Fruit fly (Drosophila melanogaster): ENCODE data around the gene ush.

ush gene

dm6 chr2L:435311-435806 lies 40.7 kb upstream of the ush start (continued):
- no peak for TF ChIP-seq aop (GFP tag; IDR thresholded peaks at IDR 0.05)
- no peak for TF ChIP-seq hkb (optimal IDR thresholded peaks at IDR 0.05)
- peak; percentile 33; the same call in 1 of the 2 replicates for TF ChIP-seq hkb (GFP tag; IDR thresholded peaks at IDR 0.05)
- TF ChIP-seq CG42726 (GFP tag; IDR thresholded peaks at IDR 0.05; ENCODE audit: partially characterized antibody) = no peak
- no peak for TF ChIP-seq Mes4 (GFP tag; optimal IDR thresholded peaks at IDR 0.05)
- TF ChIP-seq CG34224 (GFP tag; IDR thresholded peaks at IDR 0.05; ENCODE audit: partially characterized antibody) = no peak
- no peak for TF ChIP-seq dmrt11E (tag; optimal IDR thresholded peaks at IDR 0.05)
- TF ChIP-seq sima (GFP tag; optimal IDR thresholded peaks at IDR 0.05) = no peak
- TF ChIP-seq Ets97D (GFP tag; optimal IDR thresholded peaks at IDR 0.05) = no peak
- no peak for TF ChIP-seq CG8281 (tag; optimal IDR thresholded peaks at IDR 0.05)
- no peak for TF ChIP-seq MBD-R2 (GFP tag; IDR thresholded peaks at IDR 0.05)
- peak; percentile 4 for TF ChIP-seq CG10267 (tag; optimal IDR thresholded peaks at IDR 0.05)
- no peak for TF ChIP-seq Fer3 (tag; optimal IDR thresholded peaks at IDR 0.05)
- no peak for TF ChIP-seq Hr3 (GFP tag; optimal IDR thresholded peaks at IDR 0.05)
- TF ChIP-seq salm (tag; optimal IDR thresholded peaks at IDR 0.05) = no peak
- no peak for TF ChIP-seq hth (optimal IDR thresholded peaks at IDR 0.05)
- TF ChIP-seq Asciz (GFP tag; optimal IDR thresholded peaks at IDR 0.05) = peak; percentile 34
- no peak for TF ChIP-seq Meics (GFP tag; optimal IDR thresholded peaks at IDR 0.05)
- TF ChIP-seq CG14710 (tag; optimal IDR thresholded peaks at IDR 0.05) = peak; percentile 12
- 0 out of 2 replicates have a peak, but pooled peaks have one; percentile 10 for TF ChIP-seq CG5953 (GFP tag; IDR thresholded peaks at IDR 0.05)
- no peak for TF ChIP-seq Nf-YC (tag; optimal IDR thresholded peaks at IDR 0.05)
- TF ChIP-seq CG32767 (GFP tag; IDR thresholded peaks at IDR 0.05) = 0 out of 2 replicates have a peak, but pooled peaks have one; percentile 38
- 0 out of 2 replicates have a peak, but pooled peaks have one; percentile 5 for TF ChIP-seq danr (GFP tag; IDR thresholded peaks at IDR 0.05)
- TF ChIP-seq unc-4 (GFP tag; IDR thresholded peaks at IDR 0.05; ENCODE audit: partially characterized antibody) = no peak
- no peak for TF ChIP-seq CG30431 (GFP tag; optimal IDR thresholded peaks at IDR 0.05)
- TF ChIP-seq Dref (GFP tag; IDR thresholded peaks at IDR 0.05) = no peak
- TF ChIP-seq lola (GFP tag; optimal IDR thresholded peaks at IDR 0.05) = no peak
- TF ChIP-seq gsb (GFP tag; IDR thresholded peaks at IDR 0.05) = no peak
- peak; percentile 55 for TF ChIP-seq crol (GFP tag; IDR thresholded peaks at IDR 0.05)
- TF ChIP-seq Max (GFP tag; optimal IDR thresholded peaks at IDR 0.05) = no peak
- TF ChIP-seq Atf3 (GFP tag; optimal IDR thresholded peaks at IDR 0.05) = no peak
- TF ChIP-seq CG18599 (GFP tag; optimal IDR thresholded peaks at IDR 0.05) = no peak
- TF ChIP-seq vvl (GFP tag; IDR thresholded peaks at IDR 0.05) = no peak
- no peak for TF ChIP-seq CG1792 (GFP tag; optimal IDR thresholded peaks at IDR 0.05)
- no peak for TF ChIP-seq abd-A (tag; optimal IDR thresholded peaks at IDR 0.05)
- no peak for TF ChIP-seq NK7.1 (GFP tag; optimal IDR thresholded peaks at IDR 0.05)
- TF ChIP-seq chif (GFP tag; optimal IDR thresholded peaks at IDR 0.05) = no peak
- no peak for TF ChIP-seq klu (GFP tag; IDR thresholded peaks at IDR 0.05)
- no peak for TF ChIP-seq bbx (GFP tag; IDR thresholded peaks at IDR 0.05; ENCODE audit: partially characterized antibody)
- no peak for TF ChIP-seq disco-r (GFP tag; optimal IDR thresholded peaks at IDR 0.05)
- TF ChIP-seq gce (GFP tag; IDR thresholded peaks at IDR 0.05) = no peak
- no peak for TF ChIP-seq CG17612 (GFP tag; IDR thresholded peaks at IDR 0.05)
- no peak for TF ChIP-seq sc (optimal IDR thresholded peaks at IDR 0.05)
- TF ChIP-seq sc (GFP tag; optimal IDR thresholded peaks at IDR 0.05) = no peak
- no peak for TF ChIP-seq lmd (GFP tag; IDR thresholded peaks at IDR 0.05)
- TF ChIP-seq btn (GFP tag; optimal IDR thresholded peaks at IDR 0.05) = no peak
- TF ChIP-seq ci (GFP tag; IDR thresholded peaks at IDR 0.05) = no peak
- TF ChIP-seq ash1 (GFP tag; optimal IDR thresholded peaks at IDR 0.05) = no peak
- TF ChIP-seq Adf1 (GFP tag; IDR thresholded peaks at IDR 0.05) = no peak
- no peak for TF ChIP-seq CG32532 (GFP tag; IDR thresholded peaks at IDR 0.05)
- TF ChIP-seq CG11247 (GFP tag; IDR thresholded peaks at IDR 0.05) = no peak
- TF ChIP-seq CG3847 (GFP tag; IDR thresholded peaks at IDR 0.05) = no peak

Measured in whole organism, embryonic.